Worm (Caenorhabditis elegans) whole organism, early embryonic: ENCODE data around the gene nstp-2.

Source experiments
- B0310.2 ChIP-seq: sonication (generic microtip); optimal IDR thresholded peaks from 2 replicates; lab custom pipeline; 2016; ENCODE audit warnings: mild to moderate bottlenecking, missing genetic modification characterization, missing compliant biosample characterization
- F13C5.2 ChIP-seq: sonication (generic microtip); optimal IDR thresholded peaks from 2 replicates; lab custom pipeline; 2017; ENCODE audit warnings: mild to moderate bottlenecking, missing genetic modification characterization, inconsistent platforms, missing compliant biosample characterization
- aly-1 ChIP-seq: sonication (generic microtip); optimal IDR thresholded peaks from 2 replicates; lab custom pipeline; 2016; ENCODE audit warnings: missing genetic modification characterization, missing compliant biosample characterization
- ama-1 ChIP-seq: fragments of 150-350 bp; optimal IDR thresholded peaks from 2 replicates; lab custom pipeline; 2014
- ceh-13 ChIP-seq: fragments of 200-800 bp; sonication (Bioruptor generic); optimal IDR thresholded peaks from 2 replicates; lab custom pipeline; 2018; ENCODE audit warnings: mild to moderate bottlenecking, missing genetic modification characterization, missing compliant biosample characterization
- ceh-36 ChIP-seq: sonication (generic microtip); optimal IDR thresholded peaks from 2 replicates; lab custom pipeline; 2016; ENCODE audit warnings: missing genetic modification characterization, inconsistent platforms, missing compliant biosample characterization
- ets-7 ChIP-seq: sonication (generic microtip); optimal IDR thresholded peaks from 2 replicates; lab custom pipeline; 2016; ENCODE audit warnings: missing genotype, missing genetic modification characterization, missing compliant biosample characterization
- flt-1 ChIP-seq: fragments of 200-800 bp; sonication (Bioruptor generic); IDR thresholded peaks from 2 replicates; pipeline ENCODE4 v1.3.6; 2022; ENCODE audit warnings: missing genetic modification characterization, missing compliant biosample characterization
- hmbx-1 ChIP-seq: sonication (generic microtip); optimal IDR thresholded peaks from 2 replicates; lab custom pipeline; 2016; ENCODE audit warnings: mild to moderate bottlenecking, missing genetic modification characterization, missing compliant biosample characterization
- hmg-4 ChIP-seq: fragments of 200-800 bp; sonication (Bioruptor generic); optimal IDR thresholded peaks from 2 replicates; lab custom pipeline; 2018; ENCODE audit warnings: mild to moderate bottlenecking, missing genetic modification characterization, missing compliant biosample characterization
- hnd-1 ChIP-seq: sonication (generic microtip); optimal IDR thresholded peaks from 2 replicates; lab custom pipeline; 2016; ENCODE audit warnings: missing genetic modification characterization, missing compliant biosample characterization
- pes-1 ChIP-seq: fragments of 200-800 bp; sonication (Bioruptor generic); IDR thresholded peaks from 2 replicates; pipeline ENCODE4 v1.3.6; 2022; ENCODE audit warnings: missing genetic modification reagents, missing genetic modification characterization, missing compliant biosample characterization
- scrt-1 ChIP-seq: fragments of 200-800 bp; sonication (Bioruptor generic); IDR thresholded peaks from 2 replicates; pipeline ENCODE4 v1.3.6; 2022; ENCODE audit warnings: missing genetic modification characterization, missing compliant biosample characterization
- sea-1 ChIP-seq: fragments of 200-800 bp; sonication (Bioruptor generic); conservative IDR thresholded peaks from 2 replicates; pipeline ENCODE4 v1.3.6; 2022; ENCODE audit warnings: missing genetic modification characterization, missing compliant biosample characterization
- tbx-11 ChIP-seq: fragments of 200-800 bp; sonication (Bioruptor generic); IDR thresholded peaks from 2 replicates; pipeline ENCODE4 v1.3.6; 2022; ENCODE audit warnings: missing genetic modification characterization, missing compliant biosample characterization
- tbx-37 ChIP-seq: fragments of 200-800 bp; sonication (Bioruptor generic); conservative IDR thresholded peaks from 2 replicates; pipeline ENCODE4 v1.3.6; 2022; ENCODE audit warnings: missing genetic modification reagents, missing genetic modification characterization, missing compliant biosample characterization
- tra-4 ChIP-seq: sonication (generic microtip); optimal IDR thresholded peaks from 2 replicates; lab custom pipeline; 2017; ENCODE audit warnings: missing genetic modification characterization, missing compliant biosample characterization

nstp-2 gene

ce11 chrIV:6622142-6622541 lies 16.2 kb upstream of the nstp-2 start:
- TF ChIP-seq hnd-1 (tag; lab: Kevin White, UChicago) (no peak), tra-4 (no peak), aly-1 (no peak), tbx-37 (GFP tag; lab: Robert Waterston, UW) (no peak), ama-1 (no peak), ceh-13 (GFP tag; lab: Kevin White, UChicago) (no peak), scrt-1 (no peak), sea-1 (no peak), B0310.2 (tag; lab: Kevin White, UChicago) (no peak), hmg-4 (GFP tag; lab: Kevin White, UChicago) (no peak), F13C5.2 (tag; lab: Kevin White, UChicago) (no peak)

ce11 chrIV:6621252-6621651 lies 15.3 kb upstream of the nstp-2 start, which contains the start of gene C01B10.3:
Gene C01B10.3 (minus strand): TSS chrIV:6621352.
- no peak for TF ChIP-seq ama-1
- no peak for TF ChIP-seq aly-1

ce11 chrIV:6618607-6619006 lies 12.6 kb upstream of the nstp-2 start:
- TF ChIP-seq hnd-1 (tag; lab: Kevin White, UChicago): no peak

ce11 chrIV:6613296-6613695 lies 7.3 kb upstream of the nstp-2 start, which contains the start of gene drh-1:
Gene drh-1 (minus strand): TSS chrIV:6613353.
- TF ChIP-seq tbx-11 (GFP tag; lab: Robert Waterston, UW): no peak
- TF ChIP-seq aly-1: no peak
- TF ChIP-seq ets-7 (tag; lab: Kevin White, UChicago): no peak
- TF ChIP-seq sea-1: no peak
- TF ChIP-seq ceh-13 (GFP tag; lab: Kevin White, UChicago): no peak
- no peak for TF ChIP-seq tbx-37 (GFP tag; lab: Robert Waterston, UW)
- no peak for TF ChIP-seq B0310.2 (tag; lab: Kevin White, UChicago)

ce11 chrIV:6607059-6607458 lies 1.1 kb upstream of the nstp-2 start:
- TF ChIP-seq ceh-36 (tag; lab: Kevin White, UChicago) (no peak), scrt-1 (no peak), hmg-4 (GFP tag; lab: Kevin White, UChicago) (no peak), B0310.2 (tag; lab: Kevin White, UChicago) (no peak), flt-1 (GFP tag; lab: Robert Waterston, UW) (no peak), sea-1 (no peak), tbx-37 (GFP tag; lab: Robert Waterston, UW) (no peak), ets-7 (tag; lab: Kevin White, UChicago) (no peak), hnd-1 (tag; lab: Kevin White, UChicago) (no peak), pes-1 (GFP tag; lab: Robert Waterston, UW) (no peak), F13C5.2 (tag; lab: Kevin White, UChicago) (no peak), ceh-13 (GFP tag; lab: Kevin White, UChicago) (no peak), ama-1 (no peak), tbx-11 (GFP tag; lab: Robert Waterston, UW) (no peak), tra-4 (no peak), hmbx-1 (tag; lab: Kevin White, UChicago) (no peak)

- TF ChIP-seq ama-1: no peak
- no peak for TF ChIP-seq hmg-4 (GFP tag; lab: Kevin White, UChicago)
- no peak for TF ChIP-seq ceh-36 (tag; lab: Kevin White, UChicago)
- TF ChIP-seq F13C5.2 (tag; lab: Kevin White, UChicago): no peak
- TF ChIP-seq hmbx-1 (tag; lab: Kevin White, UChicago): no peak
- TF ChIP-seq ceh-13 (GFP tag; lab: Kevin White, UChicago): no peak
- no peak for TF ChIP-seq pes-1 (GFP tag; lab: Robert Waterston, UW)
- no peak for TF ChIP-seq B0310.2 (tag; lab: Kevin White, UChicago)
- TF ChIP-seq tbx-37 (GFP tag; lab: Robert Waterston, UW): no peak
- TF ChIP-seq flt-1 (GFP tag; lab: Robert Waterston, UW): no peak
- no peak for TF ChIP-seq hnd-1 (tag; lab: Kevin White, UChicago)
- no peak for TF ChIP-seq scrt-1
- no peak for TF ChIP-seq tbx-11 (GFP tag; lab: Robert Waterston, UW)
- TF ChIP-seq ets-7 (tag; lab: Kevin White, UChicago): no peak
- TF ChIP-seq tra-4: no peak
- TF ChIP-seq sea-1: no peak
- TF ChIP-seq aly-1: no peak
Measured at ce11 chrIV:6606587-6606986, 599 bp upstream of the nstp-2 start.

- TF ChIP-seq B0310.2 (tag; lab: Kevin White, UChicago) (no peak), ceh-13 (GFP tag; lab: Kevin White, UChicago) (no peak), tbx-37 (GFP tag; lab: Robert Waterston, UW) (no peak), ets-7 (tag; lab: Kevin White, UChicago) (no peak), sea-1 (no peak), tbx-11 (GFP tag; lab: Robert Waterston, UW) (no peak), scrt-1 (no peak)
Measured at ce11 chrIV:6603549-6603948, 2.4 kb downstream of the nstp-2 start.

ce11 chrIV:6602376-6602775 lies 3.6 kb downstream of the nstp-2 start, which contains the start of gene F15B10.3:
Gene F15B10.3 (plus strand): TSS chrIV:6602676.
- TF ChIP-seq sea-1 (no peak), hmbx-1 (tag; lab: Kevin White, UChicago) (no peak), aly-1 (no peak), scrt-1 (no peak), flt-1 (GFP tag; lab: Robert Waterston, UW) (no peak), tra-4 (no peak), ceh-13 (GFP tag; lab: Kevin White, UChicago) (no peak), pes-1 (GFP tag; lab: Robert Waterston, UW) (no peak), tbx-37 (GFP tag; lab: Robert Waterston, UW) (no peak), ceh-36 (tag; lab: Kevin White, UChicago) (no peak), tbx-11 (GFP tag; lab: Robert Waterston, UW) (no peak)
